Fruit fly (Drosophila melanogaster): ENCODE data around the gene Tfb4.

DNA sequence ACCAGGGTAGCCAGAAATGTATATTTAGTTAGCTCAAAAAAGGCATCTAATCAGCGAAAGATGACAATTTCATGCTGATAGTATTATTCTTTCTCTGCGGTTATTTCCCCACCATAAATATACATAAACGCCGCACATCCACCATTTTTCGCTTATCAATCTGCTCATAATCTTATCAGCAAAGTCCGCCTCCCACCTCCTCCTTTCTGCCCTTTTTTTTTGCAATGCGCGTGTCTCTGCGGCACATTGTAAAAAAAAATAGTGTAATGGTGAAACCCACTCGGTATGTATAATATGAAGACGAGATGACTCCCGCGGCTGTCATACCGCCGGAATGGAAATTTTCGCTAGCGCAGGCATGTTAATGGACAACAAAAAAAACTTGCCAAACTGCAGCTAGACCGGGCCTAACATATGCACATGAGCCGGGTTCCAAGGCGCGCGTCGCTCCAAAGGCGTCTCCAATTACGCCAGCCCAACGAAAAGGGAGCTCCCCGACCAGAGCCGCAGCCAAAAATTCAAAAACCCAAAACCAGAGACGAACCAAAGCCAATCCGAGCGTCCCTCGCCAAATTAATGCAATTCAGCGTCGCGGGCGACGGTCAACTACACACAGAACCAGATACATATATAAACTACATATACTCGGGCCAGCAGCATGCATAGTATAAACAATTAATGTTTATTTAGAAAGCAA is 30.1 kb downstream of the Tfb4 start:
- TF ChIP-seq achi (GFP tag; optimal IDR thresholded peaks at IDR 0.05): no peak
- no peak for TF ChIP-seq lz (GFP tag; optimal IDR thresholded peaks at IDR 0.05)
- TF ChIP-seq CG9139 (GFP tag; optimal IDR thresholded peaks at IDR 0.05): no peak
- TF ChIP-seq CG8632 (GFP tag; optimal IDR thresholded peaks at IDR 0.05): no peak
- no peak for TF ChIP-seq CG16779 (tag; optimal IDR thresholded peaks at IDR 0.05)
- TF ChIP-seq CG11294 (GFP tag; IDR thresholded peaks at IDR 0.05): no peak
- TF ChIP-seq Eip75B (GFP tag; optimal IDR thresholded peaks at IDR 0.05): no peak
- peak; percentile 23; the same call in 1 of the 3 replicates for TF ChIP-seq CG6163 (GFP tag; IDR thresholded peaks at IDR 0.05)
- TF ChIP-seq CG11762 (GFP tag; optimal IDR thresholded peaks at IDR 0.05; ENCODE audit: insufficient read depth): no peak
- TF ChIP-seq Sox102F (GFP tag; optimal IDR thresholded peaks at IDR 0.05): no peak
- TF ChIP-seq cyc (GFP tag; optimal IDR thresholded peaks at IDR 0.05): no peak
- no peak for TF ChIP-seq eg (GFP tag; IDR thresholded peaks at IDR 0.05)

Data from whole organism, prepupa.